Worm (Caenorhabditis elegans): Measurements from ENCODE around the gene ceh-40.

- TF ChIP-seq snpc-4 (tag; optimal IDR thresholded peaks at IDR 0.05) (no peak), unc-62 (GFP tag; optimal IDR thresholded peaks at IDR 0.05) (peak; percentile 61), pha-4 (tag; optimal IDR thresholded peaks at IDR 0.05) (peak; percentile 56), elt-1 (tag; optimal IDR thresholded peaks at IDR 0.05; ENCODE audit: borderline replicate concordance, insufficient read depth) (no peak), M03D4.4 (tag; optimal IDR thresholded peaks at IDR 0.05) (no peak), ztf-11 (tag; optimal IDR thresholded peaks at IDR 0.05) (no peak), nhr-76 (tag; optimal IDR thresholded peaks at IDR 0.05) (no peak), blmp-1 (tag; optimal IDR thresholded peaks at IDR 0.05) (no peak), mep-1 (tag; optimal IDR thresholded peaks at IDR 0.05) (peak; percentile 49), ces-1 (GFP tag; optimal IDR thresholded peaks at IDR 0.05) (peak; percentile 62), unc-39 (tag; optimal IDR thresholded peaks at IDR 0.05) (no peak), flh-1 (GFP tag; optimal IDR thresholded peaks at IDR 0.05) (no peak)
Observed at ce11 chrX:12362951-12363486, 42.4 kb upstream of the ceh-40 start.
